Fruit fly (Drosophila melanogaster) whole organism, embryonic: ENCODE data around the gene Bsg.

Experiments used
- CG10209 ChIP-seq: fragments of 200-800 bp; sonication (Bioruptor generic); optimal IDR thresholded peaks from 3 replicates; lab custom pipeline; 2017; ENCODE audit warnings: missing biosample characterization, mild to moderate bottlenecking, missing genetic modification characterization, missing genetic modification reagents
- CG14050 ChIP-seq: fragments of 200-800 bp; sonication (Bioruptor generic); IDR thresholded peaks from 3 replicates; pipeline ENCODE4 v1.3.6; 2022; ENCODE audit warnings: missing biosample characterization, missing genetic modification characterization
- CG8281 ChIP-seq: fragments of 200-800 bp; sonication (Bioruptor generic); optimal IDR thresholded peaks from 2 replicates; lab custom pipeline; 2018; ENCODE audit warnings: missing biosample characterization, mild to moderate bottlenecking, missing genetic modification characterization, moderate library complexity
- H15 ChIP-seq: fragments of 200-800 bp; sonication (Bioruptor generic); IDR thresholded peaks from 3 replicates; pipeline ENCODE4 v1.3.6; 2022; ENCODE audit warnings: missing biosample characterization, missing genetic modification characterization
- Meics ChIP-seq: fragments of 200-800 bp; sonication (Bioruptor generic); optimal IDR thresholded peaks from 2 replicates; lab custom pipeline; 2017; ENCODE audit warnings: missing biosample characterization, mild to moderate bottlenecking, missing genetic modification characterization
- ase ChIP-seq: fragments of 200-800 bp; sonication (Bioruptor generic); IDR thresholded peaks from 3 replicates; pipeline ENCODE4 v1.3.6; 2022; ENCODE audit warnings: missing biosample characterization, missing genetic modification characterization
- ems ChIP-seq: fragments of 200-800 bp; sonication (Bioruptor generic); optimal IDR thresholded peaks from 3 replicates; lab custom pipeline; 2016; ENCODE audit warnings: missing biosample characterization, missing genetic modification characterization
- hkb ChIP-seq, 2 experiments: fragments of 200-800 bp in 1 of 2; fragments of >200 bp in 1 of 2; sonication (Bioruptor generic) in 1 of 2; IDR thresholded peaks in 1 of 2; optimal IDR thresholded peaks in 1 of 2; 2 replicates each; pipeline versions ENCODE4 v1.3.6 to Lab custom; 2017 to 2022; ENCODE audit warnings: missing biosample characterization in 1 of 2, missing genetic modification characterization in 1 of 2
- pfk ChIP-seq: fragments of 200-800 bp; sonication (Bioruptor generic); optimal IDR thresholded peaks from 2 replicates; lab custom pipeline; 2018; ENCODE audit warnings: missing biosample characterization, mild to moderate bottlenecking, missing genetic modification characterization, moderate library complexity
- schlank ChIP-seq: fragments of 200-800 bp; sonication (Bioruptor generic); optimal IDR thresholded peaks from 2 replicates; lab custom pipeline; 2018; ENCODE audit warnings: missing biosample characterization, mild to moderate bottlenecking, missing genetic modification characterization
- sqz ChIP-seq: fragments of 200-800 bp; sonication (Bioruptor generic); optimal IDR thresholded peaks from 3 replicates; lab custom pipeline; 2018; ENCODE audit warnings: missing biosample characterization, mild to moderate bottlenecking, missing genetic modification characterization
- tap ChIP-seq: fragments of 200-800 bp; optimal IDR thresholded peaks from 3 replicates; lab custom pipeline; 2019; ENCODE audit warnings: missing biosample characterization, mild to moderate bottlenecking, missing genetic modification characterization, moderate library complexity
- tup ChIP-seq: fragments of 200-800 bp; sonication (Bioruptor generic); optimal IDR thresholded peaks from 2 replicates; lab custom pipeline; 2016; ENCODE audit warnings: missing biosample characterization, mild to moderate bottlenecking, missing genetic modification characterization, moderate library complexity

- no peak for TF ChIP-seq ase (GFP tag; lab: Robert Waterston, UW)
- TF ChIP-seq sqz (GFP tag; lab: Kevin White, UChicago): no peak
- no peak for TF ChIP-seq pfk (GFP tag; lab: Kevin White, UChicago)
- TF ChIP-seq ems: no peak
- no peak for TF ChIP-seq tup
- TF ChIP-seq CG8281 (tag; lab: Kevin White, UChicago): no peak
- TF ChIP-seq CG14050 (GFP tag; lab: Robert Waterston, UW): no peak
- TF ChIP-seq H15 (GFP tag; lab: Robert Waterston, UW): no peak
- no peak for TF ChIP-seq hkb (optimal IDR thresholded peaks at IDR 0.05; lab: Kevin White, UChicago)
- TF ChIP-seq hkb (GFP tag; IDR thresholded peaks at IDR 0.05; lab: Robert Waterston, UW): no peak
- no peak for TF ChIP-seq CG10209 (GFP tag; lab: Kevin White, UChicago)
- TF ChIP-seq schlank (tag; lab: Kevin White, UChicago): no peak
- TF ChIP-seq tap (tag; lab: Kevin White, UChicago): no peak
- TF ChIP-seq Meics (GFP tag; lab: Kevin White, UChicago): no peak
Observed at dm6 chr2L:8083413-8083426, at the start of gene Bsg.
